Worm (Caenorhabditis elegans) whole organism, midembryonic: ENCODE results near the gene T26E4.4.
A peak's percentile ranks its signal among the peaks of the same experiment; 100 is the strongest.

Experiments used
- T22C8.4 ChIP-seq: fragments of 200-800 bp; sonication (Bioruptor generic); IDR thresholded peaks from 2 replicates; pipeline ENCODE4 v1.3.6; 2022; ENCODE audit warnings: missing genetic modification characterization, missing compliant biosample characterization
- cog-1 ChIP-seq: sonication (generic microtip); optimal IDR thresholded peaks from 2 replicates; lab custom pipeline; 2016; ENCODE audit warnings: missing genetic modification characterization, missing compliant biosample characterization
- flt-1 ChIP-seq: fragments of 200-800 bp; sonication (Bioruptor generic); IDR thresholded peaks from 2 replicates; pipeline ENCODE4 v1.3.6; 2022; ENCODE audit warnings: missing genetic modification characterization, missing compliant biosample characterization
- klf-2 ChIP-seq: fragments of 200-800 bp; sonication (Bioruptor generic); conservative IDR thresholded peaks from 2 replicates; pipeline ENCODE4 v1.3.6; 2022; ENCODE audit warnings: missing genetic modification reagents, missing genetic modification characterization, missing compliant biosample characterization
- med-1 ChIP-seq: sonication (generic microtip); optimal IDR thresholded peaks from 2 replicates; lab custom pipeline; 2017; ENCODE audit warnings: missing genetic modification characterization, mild to moderate bottlenecking, missing compliant biosample characterization, antibody characterized with exemption, missing genetic modification reagents; ENCODE audit not compliant: insufficient read depth
- ref-1 ChIP-seq: fragments of 200-800 bp; sonication (Bioruptor generic); conservative IDR thresholded peaks from 2 replicates; pipeline ENCODE4 v1.3.6; 2022; ENCODE audit warnings: missing genetic modification reagents, missing genetic modification characterization, missing compliant biosample characterization
- tab-1 ChIP-seq: fragments of 200-800 bp; sonication (Bioruptor generic); IDR thresholded peaks from 2 replicates; pipeline ENCODE4 v1.3.6; 2022; ENCODE audit warnings: missing genetic modification characterization, missing compliant biosample characterization
- ztf-23 ChIP-seq: fragments of 200-800 bp; sonication (Bioruptor generic); IDR thresholded peaks from 2 replicates; pipeline ENCODE4 v1.3.6; 2022; ENCODE audit warnings: missing genetic modification reagents, missing genetic modification characterization, missing compliant biosample characterization
- ztf-29 ChIP-seq: fragments of 200-800 bp; sonication (Bioruptor generic); IDR thresholded peaks from 2 replicates; pipeline ENCODE4 v1.3.6; 2022; ENCODE audit warnings: missing genetic modification reagents, missing genetic modification characterization, missing compliant biosample characterization

Gene T26E4.4

ce11 chrV:15796087-15796486 lies 3.8 kb upstream of the T26E4.4 start, which contains the start of gene nhr-223:
TSS of gene nhr-223 (plus strand) at chrV:15796387.
- TF ChIP-seq ref-1 (GFP tag; lab: Robert Waterston, UW), result no peak
- TF ChIP-seq T22C8.4, result no peak
- TF ChIP-seq tab-1 (GFP tag; lab: Robert Waterston, UW), result no peak
- no peak for TF ChIP-seq ztf-23 (GFP tag; lab: Robert Waterston, UW)
- no peak for TF ChIP-seq cog-1 (tag; lab: Kevin White, UChicago)
- no peak for TF ChIP-seq med-1 (GFP tag; lab: Kevin White, UChicago)
- no peak for TF ChIP-seq flt-1
- no peak for TF ChIP-seq klf-2 (GFP tag; lab: Robert Waterston, UW)

ce11 chrV:15793270-15793669 lies 961 bp upstream of the T26E4.4 start, which contains the start of gene T26E4.7:
TSS of gene T26E4.7 (plus strand) at chrV:15793570.
- TF ChIP-seq ztf-23 (GFP tag; lab: Robert Waterston, UW) (no peak), ztf-29 (no peak), flt-1 (no peak), ref-1 (GFP tag; lab: Robert Waterston, UW) (no peak), cog-1 (tag; lab: Kevin White, UChicago) (no peak), med-1 (GFP tag; lab: Kevin White, UChicago) (no peak), T22C8.4 (no peak), tab-1 (GFP tag; lab: Robert Waterston, UW) (no peak), klf-2 (GFP tag; lab: Robert Waterston, UW) (no peak)

ce11 chrV:15782494-15782893 lies 9.8 kb downstream of the T26E4.4 start, which contains the start of gene T26E4.3:
TSS of gene T26E4.3 (plus strand) at chrV:15782794.
- TF ChIP-seq ztf-29, result no peak

- TF ChIP-seq cog-1 (tag; lab: Kevin White, UChicago), result no peak
- no peak for TF ChIP-seq ztf-29
- no peak for TF ChIP-seq klf-2 (GFP tag; lab: Robert Waterston, UW)
- TF ChIP-seq flt-1, result no peak
- TF ChIP-seq tab-1 (GFP tag; lab: Robert Waterston, UW), result no peak
- TF ChIP-seq T22C8.4, result no peak
- TF ChIP-seq med-1 (GFP tag; lab: Kevin White, UChicago), result no peak
- TF ChIP-seq ref-1 (GFP tag; lab: Robert Waterston, UW), result no peak
- no peak for TF ChIP-seq ztf-23 (GFP tag; lab: Robert Waterston, UW)
Observed at ce11 chrV:15781086-15781485, 11.2 kb downstream of the T26E4.4 start, which contains the start of gene T26E4.2. TSS of gene T26E4.2 (plus strand) at chrV:15781386.

- no peak for TF ChIP-seq ztf-29
Observed at ce11 chrV:15779128-15779729, 13.1 kb downstream of the T26E4.4 start, which contains the start of the genes nhr-285 and irld-52. TSS of gene nhr-285 (minus strand) at chrV:15779228. TSS of gene irld-52 (plus strand) at chrV:15779679.

- TF ChIP-seq flt-1, result no peak
- TF ChIP-seq ztf-29, result no peak
- TF ChIP-seq ref-1 (GFP tag; lab: Robert Waterston, UW), result no peak
- no peak for TF ChIP-seq cog-1 (tag; lab: Kevin White, UChicago)
- TF ChIP-seq tab-1 (GFP tag; lab: Robert Waterston, UW), result no peak
- TF ChIP-seq med-1 (GFP tag; lab: Kevin White, UChicago), result no peak
- TF ChIP-seq ztf-23 (GFP tag; lab: Robert Waterston, UW), result no peak
- no peak for TF ChIP-seq klf-2 (GFP tag; lab: Robert Waterston, UW)
- TF ChIP-seq T22C8.4, result no peak
Observed at ce11 chrV:15776651-15777050, 15.7 kb downstream of the T26E4.4 start, which contains the start of gene nhr-283. TSS of gene nhr-283 (minus strand) at chrV:15776751.

ce11 chrV:15773941-15774340 lies 18.4 kb downstream of the T26E4.4 start:
- no peak for TF ChIP-seq klf-2 (GFP tag; lab: Robert Waterston, UW)
- TF ChIP-seq T22C8.4, result no peak
- TF ChIP-seq cog-1 (tag; lab: Kevin White, UChicago), result no peak
- no peak for TF ChIP-seq flt-1

ce11 chrV:15773141-15773540 lies 19.2 kb downstream of the T26E4.4 start, which contains the start of gene nhr-60:
TSS of gene nhr-60 (minus strand) at chrV:15773241.
- no peak for TF ChIP-seq cog-1 (tag; lab: Kevin White, UChicago)
- TF ChIP-seq ref-1 (GFP tag; lab: Robert Waterston, UW), result no peak
- TF ChIP-seq flt-1, result no peak
- TF ChIP-seq T22C8.4, result no peak
- TF ChIP-seq klf-2 (GFP tag; lab: Robert Waterston, UW), result no peak
- TF ChIP-seq ztf-23 (GFP tag; lab: Robert Waterston, UW), result no peak
- no peak for TF ChIP-seq med-1 (GFP tag; lab: Kevin White, UChicago)
- TF ChIP-seq tab-1 (GFP tag; lab: Robert Waterston, UW), result no peak
- no peak for TF ChIP-seq ztf-29

ce11 chrV:15769072-15769471 lies 23.2 kb downstream of the T26E4.4 start, which contains the start of gene F57A10.4:
TSS of gene F57A10.4 (plus strand) at chrV:15769438.
- TF ChIP-seq tab-1 (GFP tag; lab: Robert Waterston, UW) (no peak), ztf-29 (no peak)

- TF ChIP-seq tab-1 (GFP tag; lab: Robert Waterston, UW), result peak; percentile 75
- peak; percentile 39; the same call in 1 of the 2 replicates for TF ChIP-seq flt-1
- 0 out of 2 replicates have a peak, but pooled peaks have one; percentile 57 for TF ChIP-seq ztf-23 (GFP tag; lab: Robert Waterston, UW)
- peak; percentile 22; the same call in 1 of the 2 replicates for TF ChIP-seq T22C8.4
- TF ChIP-seq ref-1 (GFP tag; lab: Robert Waterston, UW), result 0 out of 2 replicates have a peak, but pooled peaks have one; percentile 11
Observed at ce11 chrV:15767385-15767784, 24.9 kb downstream of the T26E4.4 start.
